Worm (Caenorhabditis elegans) whole organism, L3 larva: Measurements from ENCODE around the gene best-6.
A peak's percentile ranks its signal among the peaks of the same experiment; 100 is the strongest.

Experiments used
- R02D3.7 ChIP-seq: fragments of 150-350 bp; optimal IDR thresholded peaks from 2 replicates; lab custom pipeline; 2014; ENCODE audit warnings: missing biosample characterization, missing genetic modification characterization
- ceh-28 ChIP-seq: fragments of 150-350 bp; optimal IDR thresholded peaks from 2 replicates; lab custom pipeline; 2014; ENCODE audit warnings: missing biosample characterization, missing genetic modification reagents, missing genetic modification characterization
- ceh-82 ChIP-seq: fragments of 150-350 bp; optimal IDR thresholded peaks from 2 replicates; lab custom pipeline; 2014; ENCODE audit warnings: missing biosample characterization, missing genetic modification characterization
- ceh-9 ChIP-seq: sonication (generic microtip); optimal IDR thresholded peaks from 2 replicates; lab custom pipeline; 2018; ENCODE audit warnings: missing biosample characterization, missing genetic modification characterization
- daf-12 ChIP-seq: fragments of 150-350 bp; optimal IDR thresholded peaks from 2 replicates; lab custom pipeline; 2014; ENCODE audit warnings: missing biosample characterization, missing genetic modification reagents, missing genetic modification characterization
- egl-27 ChIP-seq: sonication (generic microtip); optimal IDR thresholded peaks from 4 replicates; lab custom pipeline; 2017; ENCODE audit warnings: missing biosample characterization, missing genetic modification reagents, missing genetic modification characterization
- egl-5 ChIP-seq: fragments of 150-350 bp; optimal IDR thresholded peaks from 2 replicates; lab custom pipeline; 2017; ENCODE audit warnings: missing biosample characterization, missing genetic modification reagents, missing genetic modification characterization, inconsistent platforms
- elt-1 ChIP-seq: fragments of 150-350 bp; optimal IDR thresholded peaks from 2 replicates; lab custom pipeline; 2014; ENCODE audit warnings: missing biosample characterization, missing genetic modification characterization
- elt-2 ChIP-seq: sonication (generic microtip); optimal IDR thresholded peaks from 2 replicates; lab custom pipeline; 2016; ENCODE audit warnings: missing genetic modification reagents, mild to moderate bottlenecking, missing genetic modification characterization, missing compliant biosample characterization
- elt-3 ChIP-seq, 3 experiments: fragments of 150-350 bp in 1 of 3; sonication (generic microtip) in 2 of 3; optimal IDR thresholded peaks; 2 replicates in 2 of 3; 4 replicates in 1 of 3; lab custom pipeline; 2014 to 2017; ENCODE audit warnings: missing biosample characterization in 3 of 3, missing genetic modification characterization in 3 of 3
- eor-1 ChIP-seq, 2 experiments: fragments of 150-350 bp; optimal IDR thresholded peaks; 2 replicates each; lab custom pipeline; 2014 to 2018; ENCODE audit warnings: missing biosample characterization in 2 of 2, missing genetic modification characterization in 2 of 2
- fkh-10 ChIP-seq: sonication (generic microtip); optimal IDR thresholded peaks from 2 replicates; lab custom pipeline; 2017; ENCODE audit warnings: missing biosample characterization, missing genetic modification reagents, missing genetic modification characterization
- fos-1 ChIP-seq: fragments of 150-350 bp; optimal IDR thresholded peaks from 2 replicates; lab custom pipeline; 2014; ENCODE audit warnings: missing biosample characterization, missing genetic modification characterization
- hmg-11 ChIP-seq: sonication (generic microtip); optimal IDR thresholded peaks from 2 replicates; lab custom pipeline; 2016; ENCODE audit warnings: missing genetic modification characterization, missing compliant biosample characterization
- lin-15B ChIP-seq: fragments of 150-350 bp; optimal IDR thresholded peaks from 2 replicates; lab custom pipeline; 2014; ENCODE audit warnings: missing biosample characterization, missing genetic modification characterization
- lin-39 ChIP-seq: fragments of 150-350 bp; optimal IDR thresholded peaks from 2 replicates; lab custom pipeline; 2018; ENCODE audit warnings: missing biosample characterization, missing genetic modification reagents, missing genetic modification characterization
- lsy-12 ChIP-seq: sonication (generic microtip); optimal IDR thresholded peaks from 2 replicates; lab custom pipeline; 2016; ENCODE audit warnings: mild to moderate bottlenecking, missing genetic modification characterization, missing compliant biosample characterization
- mdl-1 ChIP-seq: fragments of 150-350 bp; optimal IDR thresholded peaks from 2 replicates; lab custom pipeline; 2014; ENCODE audit warnings: missing biosample characterization, missing genetic modification characterization
- mml-1 ChIP-seq: fragments of 150-350 bp; sonication (generic microtip); optimal IDR thresholded peaks from 3 replicates; lab custom pipeline; 2014; ENCODE audit warnings: missing biosample characterization, missing genetic modification characterization
- nfya-1 ChIP-seq: sonication (generic microtip); optimal IDR thresholded peaks from 2 replicates; lab custom pipeline; 2017; ENCODE audit warnings: missing genetic modification characterization, mild to moderate bottlenecking, missing compliant biosample characterization, antibody characterized with exemption, moderate library complexity; ENCODE audit not compliant: insufficient read depth
- nhr-11 ChIP-seq: fragments of 150-350 bp; optimal IDR thresholded peaks from 2 replicates; lab custom pipeline; 2014; ENCODE audit warnings: missing biosample characterization, missing genetic modification characterization
- nhr-12 ChIP-seq: fragments of 150-350 bp; optimal IDR thresholded peaks from 2 replicates; lab custom pipeline; 2014; ENCODE audit warnings: missing biosample characterization, missing genetic modification characterization
- nhr-237 ChIP-seq: fragments of 150-350 bp; optimal IDR thresholded peaks from 2 replicates; lab custom pipeline; 2014; ENCODE audit warnings: missing biosample characterization, missing genetic modification characterization
- nhr-25 ChIP-seq: sonication (generic microtip); optimal IDR thresholded peaks from 2 replicates; lab custom pipeline; 2017; ENCODE audit warnings: missing biosample characterization, missing genetic modification characterization
- nhr-43 ChIP-seq: sonication (generic microtip); optimal IDR thresholded peaks from 2 replicates; lab custom pipeline; 2016; ENCODE audit warnings: mild to moderate bottlenecking, missing genetic modification characterization, missing compliant biosample characterization; ENCODE audit not compliant: poor library complexity, severe bottlenecking
- nhr-67 ChIP-seq: fragments of 150-350 bp; optimal IDR thresholded peaks from 2 replicates; lab custom pipeline; 2014; ENCODE audit warnings: missing biosample characterization, missing genetic modification characterization
- nhr-76 ChIP-seq: fragments of 150-350 bp; sonication (generic microtip); optimal IDR thresholded peaks from 5 replicates; lab custom pipeline; 2014; ENCODE audit warnings: missing biosample characterization, missing genetic modification characterization
- nhr-77 ChIP-seq: fragments of 150-350 bp; optimal IDR thresholded peaks from 2 replicates; lab custom pipeline; 2014; ENCODE audit warnings: missing biosample characterization, missing genetic modification characterization
- pha-4 ChIP-seq: fragments of 150-350 bp; optimal IDR thresholded peaks from 2 replicates; lab custom pipeline; 2014; ENCODE audit warnings: missing biosample characterization, missing genetic modification reagents, missing genetic modification characterization
- pqm-1 ChIP-seq: fragments of 150-350 bp; optimal IDR thresholded peaks from 2 replicates; lab custom pipeline; 2017; ENCODE audit warnings: missing biosample characterization, missing genetic modification characterization, inconsistent platforms
- sea-2 ChIP-seq: fragments of 150-350 bp; sonication (generic microtip); optimal IDR thresholded peaks from 4 replicates; lab custom pipeline; 2014; ENCODE audit warnings: missing biosample characterization, missing genetic modification reagents, missing genetic modification characterization
- skn-1 ChIP-seq: fragments of 150-350 bp; optimal IDR thresholded peaks from 2 replicates; lab custom pipeline; 2014; ENCODE audit warnings: missing biosample characterization, missing genetic modification characterization
- snpc-4 ChIP-seq: fragments of 150-350 bp; optimal IDR thresholded peaks from 2 replicates; lab custom pipeline; 2014; ENCODE audit warnings: missing biosample characterization, missing genetic modification characterization
- unc-39 ChIP-seq: sonication (generic microtip); optimal IDR thresholded peaks from 4 replicates; lab custom pipeline; 2017; ENCODE audit warnings: missing biosample characterization, missing genetic modification characterization
- unc-62 ChIP-seq: fragments of 150-350 bp; sonication (generic microtip); optimal IDR thresholded peaks from 4 replicates; lab custom pipeline; 2014; ENCODE audit warnings: missing biosample characterization, missing genetic modification reagents, missing genetic modification characterization
- zag-1 ChIP-seq: fragments of 150-350 bp; optimal IDR thresholded peaks from 2 replicates; lab custom pipeline; 2014; ENCODE audit warnings: missing biosample characterization, missing genetic modification characterization
- ztf-4 ChIP-seq: fragments of 150-350 bp; optimal IDR thresholded peaks from 2 replicates; lab custom pipeline; 2014; ENCODE audit warnings: missing biosample characterization, missing genetic modification characterization

best-6 gene

ce11 chrIV:5045389-5045788, 16.5 kb upstream of the best-6 start, which contains the start of gene hot-9:
Gene hot-9, minus strand, starts transcription at chrIV:5045489.
- no peak for TF ChIP-seq ceh-28 (tag; lab: Kevin White, UChicago)
- TF ChIP-seq snpc-4: no peak
- no peak for TF ChIP-seq fos-1 (tag; lab: Kevin White, UChicago)
- TF ChIP-seq unc-39 (tag; lab: Kevin White, UChicago): no peak
- no peak for TF ChIP-seq nhr-77 (tag; lab: Kevin White, UChicago)
- TF ChIP-seq mml-1 (tag; lab: Kevin White, UChicago): no peak
- no peak for TF ChIP-seq pqm-1 (tag; lab: Kevin White, UChicago)
- no peak for TF ChIP-seq elt-3 (tag; optimal IDR thresholded peaks at IDR 0.05; lab: Kevin White, UChicago)
- no peak for TF ChIP-seq skn-1 (tag; lab: Kevin White, UChicago)
- no peak for TF ChIP-seq nhr-12 (tag; lab: Kevin White, UChicago)
- no peak for TF ChIP-seq nfya-1 (tag; lab: Kevin White, UChicago)
- no peak for TF ChIP-seq nhr-11
- no peak for TF ChIP-seq mdl-1 (tag; lab: Kevin White, UChicago)
- no peak for TF ChIP-seq nhr-25
- no peak for TF ChIP-seq daf-12 (tag; lab: Kevin White, UChicago)
- TF ChIP-seq egl-27: no peak
- TF ChIP-seq nhr-237 (tag; lab: Kevin White, UChicago): no peak
- TF ChIP-seq nhr-43 (tag; lab: Kevin White, UChicago): no peak

ce11 chrIV:5038744-5039143, 9.9 kb upstream of the best-6 start:
- no peak for TF ChIP-seq lin-39
- TF ChIP-seq lsy-12 (tag; lab: Kevin White, UChicago): no peak
- no peak for TF ChIP-seq mdl-1 (tag; lab: Kevin White, UChicago)
- TF ChIP-seq hmg-11: no peak
- TF ChIP-seq snpc-4: peak; percentile 35

ce11 chrIV:5037489-5037888, 8.6 kb upstream of the best-6 start, which contains the start of gene C09B9.1:
Gene C09B9.1, plus strand, starts transcription at chrIV:5037789.
- no peak for TF ChIP-seq unc-62 (GFP tag; lab: Kevin White, UChicago)
- no peak for TF ChIP-seq snpc-4
- TF ChIP-seq nhr-12 (tag; lab: Kevin White, UChicago): no peak
- TF ChIP-seq nhr-43 (tag; lab: Kevin White, UChicago): no peak
- TF ChIP-seq elt-1 (tag; lab: Kevin White, UChicago): no peak
- TF ChIP-seq nfya-1 (tag; lab: Kevin White, UChicago): no peak
- no peak for TF ChIP-seq nhr-237 (tag; lab: Kevin White, UChicago)
- no peak for TF ChIP-seq zag-1 (tag; lab: Kevin White, UChicago)
- no peak for TF ChIP-seq ceh-9
- no peak for TF ChIP-seq lin-15B
- TF ChIP-seq egl-5 (tag; lab: Kevin White, UChicago): no peak
- TF ChIP-seq nhr-67 (tag; lab: Kevin White, UChicago): no peak
- TF ChIP-seq sea-2: no peak
- TF ChIP-seq elt-3 (tag; optimal IDR thresholded peaks at IDR 0.05; lab: Kevin White, UChicago): no peak
- TF ChIP-seq nhr-11: no peak
- TF ChIP-seq fkh-10 (GFP tag; lab: Kevin White, UChicago): no peak
- TF ChIP-seq egl-27: no peak
- TF ChIP-seq pha-4 (tag; lab: Kevin White, UChicago): no peak
- TF ChIP-seq nhr-25: no peak
- TF ChIP-seq, all 47 proteins: peak for 0

ce11 chrIV:5033276-5033675, 4.4 kb upstream of the best-6 start, which contains the start of gene C09B9.4:
Gene C09B9.4, minus strand, starts transcription at chrIV:5033376.
- TF ChIP-seq nhr-76 (tag; lab: Kevin White, UChicago) (no peak), ztf-4 (tag; lab: Kevin White, UChicago) (no peak), egl-27 (no peak), pha-4 (tag; lab: Kevin White, UChicago) (no peak), eor-1 (tag; optimal IDR thresholded peaks at IDR 0.05; lab: Kevin White, UChicago) (no peak), pqm-1 (tag; lab: Kevin White, UChicago) (no peak), elt-2 (no peak), R02D3.7 (no peak), nhr-77 (tag; lab: Kevin White, UChicago) (no peak), ceh-9 (no peak), sea-2 (no peak), zag-1 (tag; lab: Kevin White, UChicago) (no peak), egl-5 (tag; lab: Kevin White, UChicago) (no peak), nfya-1 (tag; lab: Kevin White, UChicago) (no peak), elt-3 (tag; optimal IDR thresholded peaks at IDR 0.05; lab: Kevin White, UChicago) (no peak), ceh-28 (tag; lab: Kevin White, UChicago) (no peak), lin-39 (no peak), daf-12 (tag; lab: Kevin White, UChicago) (no peak), ceh-82 (tag; lab: Kevin White, UChicago) (no peak), hmg-11 (no peak)
